Fruit fly (Drosophila melanogaster) whole organism, pupa: ENCODE measurements around the gene CG1486.

Source experiments
- CG14655 ChIP-seq: fragments of 200-800 bp; sonication (Bioruptor generic); optimal IDR thresholded peaks from 3 replicates; lab custom pipeline; 2017; ENCODE audit warnings: mild to moderate bottlenecking, missing biosample characterization, missing genetic modification reagents, missing genetic modification characterization
- CG4496 ChIP-seq: fragments of 200-800 bp; sonication (Bioruptor generic); IDR thresholded peaks from 3 replicates; pipeline ENCODE4 v1.3.6; 2022; ENCODE audit warnings: missing biosample characterization, missing genetic modification characterization
- CG8159 ChIP-seq: fragments of 200-800 bp; sonication (Bioruptor generic); optimal IDR thresholded peaks from 3 replicates; lab custom pipeline; 2018; ENCODE audit warnings: missing biosample characterization, mild to moderate bottlenecking, missing genetic modification characterization, moderate library complexity
- CG9948 ChIP-seq: fragments of 200-800 bp; sonication (Bioruptor generic); optimal IDR thresholded peaks from 2 replicates; lab custom pipeline; 2018; ENCODE audit warnings: missing biosample characterization, mild to moderate bottlenecking, missing genetic modification characterization, moderate library complexity
- D1 ChIP-seq: fragments of 200-800 bp; sonication (Bioruptor generic); optimal IDR thresholded peaks from 2 replicates; lab custom pipeline; 2018; ENCODE audit warnings: missing biosample characterization, mild to moderate bottlenecking, missing genetic modification characterization, moderate library complexity
- EcR ChIP-seq: fragments of 200-800 bp; sonication (Bioruptor generic); optimal IDR thresholded peaks from 3 replicates; lab custom pipeline; 2019; ENCODE audit warnings: missing biosample characterization, missing genetic modification characterization, mild to moderate bottlenecking, moderate library complexity, missing genetic modification reagents
- Snoo ChIP-seq: fragments of 200-800 bp; sonication (Bioruptor generic); optimal IDR thresholded peaks from 3 replicates; lab custom pipeline; 2017; ENCODE audit warnings: missing biosample characterization, mild to moderate bottlenecking, missing genetic modification characterization, inconsistent platforms

DNA sequence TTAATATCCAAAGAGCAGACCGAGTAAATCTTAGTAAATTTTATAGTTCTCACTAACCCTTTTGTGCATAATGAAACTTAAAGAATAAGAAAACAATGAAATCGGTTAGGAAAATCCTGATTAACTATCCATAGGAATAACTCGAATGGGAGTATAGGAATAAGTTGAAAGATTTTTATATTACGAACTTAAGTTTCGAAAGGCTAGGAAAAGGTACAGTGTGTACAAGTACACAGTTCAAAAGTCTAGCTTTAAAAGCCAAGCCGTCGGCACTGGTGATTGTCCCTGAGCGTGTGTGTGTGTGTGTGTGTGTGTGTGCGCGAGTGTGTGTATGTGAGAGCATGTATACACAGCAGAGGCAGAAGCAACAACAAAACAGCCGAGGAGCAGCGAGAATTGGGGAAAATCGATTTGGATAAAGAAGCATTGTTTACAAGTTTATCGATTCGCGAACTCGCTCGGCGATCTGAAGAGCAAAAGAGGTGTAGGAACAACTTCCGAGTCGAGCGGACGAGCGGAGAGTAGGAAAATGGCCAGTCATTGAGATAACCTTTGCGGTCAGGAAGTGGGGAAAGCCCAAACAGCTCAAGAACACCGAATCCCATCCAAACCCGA, 27.5 kb downstream of the CG1486 start:
- TF ChIP-seq CG8159 (tag; lab: Kevin White, UChicago) = no peak
- no peak for TF ChIP-seq Snoo (tag; lab: Kevin White, UChicago)
- TF ChIP-seq CG9948 (tag; lab: Kevin White, UChicago) = no peak
- TF ChIP-seq D1 = no peak
- TF ChIP-seq CG14655 = no peak
- no peak for TF ChIP-seq EcR
- TF ChIP-seq CG4496 = no peak
